Worm (Caenorhabditis elegans) whole organism, midembryonic: Measurements from ENCODE around the gene K01D12.9.

ENCODE experiments used
- T22C8.4 ChIP-seq: fragments of 200-800 bp; sonication (Bioruptor generic); IDR thresholded peaks from 2 replicates; pipeline ENCODE4 v1.3.6; 2022; ENCODE audit warnings: missing genetic modification characterization, missing compliant biosample characterization
- flt-1 ChIP-seq: fragments of 200-800 bp; sonication (Bioruptor generic); IDR thresholded peaks from 2 replicates; pipeline ENCODE4 v1.3.6; 2022; ENCODE audit warnings: missing genetic modification characterization, missing compliant biosample characterization
- ztf-23 ChIP-seq: fragments of 200-800 bp; sonication (Bioruptor generic); IDR thresholded peaks from 2 replicates; pipeline ENCODE4 v1.3.6; 2022; ENCODE audit warnings: missing genetic modification reagents, missing genetic modification characterization, missing compliant biosample characterization

- TF ChIP-seq ztf-23 (GFP tag; lab: Robert Waterston, UW) (no peak), T22C8.4 (GFP tag; lab: Robert Waterston, UW) (no peak), flt-1 (GFP tag; lab: Robert Waterston, UW) (no peak)
Measured at ce11 chrV:12433105-12433504, 28.7 kb upstream of the K01D12.9 start.
